Worm (Caenorhabditis elegans): ENCODE measurements around the gene arrd-28.
A peak's percentile ranks its signal among the peaks of the same experiment; 100 is the strongest.

- TF ChIP-seq him-1 (tag; optimal IDR thresholded peaks at IDR 0.05) (no peak), dao-5 (tag; optimal IDR thresholded peaks at IDR 0.05) (no peak), W03F9.2 (tag; optimal IDR thresholded peaks at IDR 0.05) (peak; percentile 18)
Measured at ce11 chrX:10148235-10148872, 35.4 kb upstream of the arrd-28 start.
